Worm (Caenorhabditis elegans) whole organism, L1 larva: ENCODE results near the gene T22B2.2.

Experiments used
- egl-13 ChIP-seq: sonication (generic microtip); optimal IDR thresholded peaks from 2 replicates; lab custom pipeline; 2016; ENCODE audit warnings: missing genotype, missing genetic modification reagents, missing genetic modification characterization, missing compliant biosample characterization
- jun-1 ChIP-seq: fragments of 150-350 bp; optimal IDR thresholded peaks from 2 replicates; lab custom pipeline; 2014; ENCODE audit warnings: missing biosample characterization, missing genetic modification reagents, missing genetic modification characterization
- lin-14 ChIP-seq: fragments of 200-800 bp; sonication (Bioruptor generic); optimal IDR thresholded peaks from 2 replicates; lab custom pipeline; 2018; ENCODE audit warnings: mild to moderate bottlenecking, missing genetic modification characterization, moderate library complexity, missing compliant biosample characterization

DNA sequence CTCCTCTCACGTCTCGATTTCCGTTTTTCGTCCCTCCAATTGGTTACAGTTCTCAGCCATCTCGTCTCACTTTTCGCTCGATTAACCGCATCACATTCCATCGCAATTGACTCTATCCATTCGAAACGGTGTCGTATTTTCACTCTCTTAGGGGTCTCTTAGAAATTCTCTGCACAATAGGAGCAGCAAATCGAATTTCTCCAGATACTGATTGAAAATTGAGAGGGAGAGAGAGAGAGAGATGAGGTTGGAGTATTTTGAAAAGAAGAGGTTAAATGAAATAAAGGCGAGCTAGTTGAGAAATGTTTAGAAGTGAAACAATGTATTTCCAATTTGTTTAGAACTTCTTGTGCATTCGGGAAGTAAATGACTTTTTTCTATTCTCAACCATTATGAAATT is 18.8 kb upstream of the T22B2.2 start:
- TF ChIP-seq jun-1: no peak
- TF ChIP-seq egl-13 (tag; lab: Kevin White, UChicago): no peak
- peak; percentile 35 for TF ChIP-seq lin-14 (GFP tag; lab: Kevin White, UChicago)
